Fruit fly (Drosophila melanogaster) whole organism, embryonic: ENCODE results near the gene RhoGEF4.

Experiments
- CG11398 ChIP-seq: fragments of 200-800 bp; sonication (Bioruptor generic); optimal IDR thresholded peaks from 2 replicates; lab custom pipeline; 2016; ENCODE audit warnings: missing biosample characterization, missing genetic modification characterization
- CG17361 ChIP-seq: fragments of 200-800 bp; sonication (Bioruptor generic); IDR thresholded peaks from 3 replicates; pipeline ENCODE4 v1.3.6; 2022; ENCODE audit warnings: missing biosample characterization, missing genetic modification characterization
- CG17802 ChIP-seq: fragments of 200-800 bp; sonication (Bioruptor generic); optimal IDR thresholded peaks from 2 replicates; lab custom pipeline; 2018; ENCODE audit warnings: missing biosample characterization, mild to moderate bottlenecking, missing genetic modification characterization, moderate library complexity
- CG6272 ChIP-seq: fragments of 200-800 bp; sonication (Bioruptor generic); IDR thresholded peaks from 2 replicates; pipeline ENCODE4 v1.3.6; 2022; ENCODE audit warnings: missing biosample characterization, missing genetic modification characterization
- CG8478 ChIP-seq: fragments of >200 bp; optimal IDR thresholded peaks from 2 replicates; lab custom pipeline; 2018
- CG9876 ChIP-seq: fragments of 200-800 bp; sonication (Bioruptor generic); optimal IDR thresholded peaks from 2 replicates; lab custom pipeline; 2016; ENCODE audit warnings: missing biosample characterization, missing genetic modification characterization
- E2f2 ChIP-seq: fragments of 200-800 bp; sonication (Bioruptor generic); IDR thresholded peaks from 2 replicates; pipeline ENCODE4 v1.3.6; 2022; ENCODE audit warnings: missing biosample characterization, missing genetic modification characterization
- Hr39 ChIP-seq: fragments of >200 bp; optimal IDR thresholded peaks from 2 replicates; lab custom pipeline; 2017
- Oli ChIP-seq: fragments of 200-800 bp; sonication (Bioruptor generic); optimal IDR thresholded peaks from 2 replicates; lab custom pipeline; 2018; ENCODE audit warnings: missing biosample characterization, mild to moderate bottlenecking, missing genetic modification characterization, moderate library complexity
- dimm ChIP-seq: fragments of 200-800 bp; sonication (Bioruptor generic); IDR thresholded peaks from 2 replicates; pipeline ENCODE4 v1.3.6; 2022; ENCODE audit warnings: missing biosample characterization, missing genetic modification characterization
- insv ChIP-seq, 2 experiments: fragments of 200-800 bp; sonication (Bioruptor generic); optimal IDR thresholded peaks; 3 replicates each; lab custom pipeline; 2016 to 2018; ENCODE audit warnings: missing biosample characterization in 2 of 2, missing genetic modification characterization in 2 of 2
- prd ChIP-seq, 3 experiments: fragments of >200 bp in 2 of 3; fragments of 200-800 bp in 1 of 3; sonication (Bioruptor generic) in 1 of 3; optimal IDR thresholded peaks in 2 of 3; IDR thresholded peaks in 1 of 3; 2 replicates in 2 of 3; 3 replicates in 1 of 3; pipeline versions ENCODE4 v1.3.6 to Lab custom; 2017 to 2022; ENCODE audit warnings: missing biosample characterization in 1 of 3, missing genetic modification characterization in 1 of 3

DNA sequence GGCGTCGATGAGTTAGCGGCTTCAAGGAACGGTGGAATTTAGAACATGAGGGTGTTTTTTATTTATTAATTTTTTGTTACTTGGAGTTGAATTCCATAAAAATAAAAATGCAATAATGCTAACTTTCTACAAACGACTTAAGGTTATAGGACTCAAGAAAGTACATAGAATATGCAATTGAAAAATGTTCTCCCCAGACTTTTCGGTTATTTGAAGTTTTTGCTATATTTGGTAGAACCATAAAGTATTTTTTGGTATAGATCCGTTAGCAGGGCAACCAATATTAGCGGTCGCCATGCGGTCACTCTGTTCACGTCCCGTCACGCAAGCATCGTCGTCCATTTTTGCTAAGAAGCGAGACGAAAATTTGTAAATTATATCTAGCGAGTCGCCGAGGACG lies 46.3 kb upstream of the RhoGEF4 start, which contains the start of gene akirin:
- no peak for TF ChIP-seq CG9876
- TF ChIP-seq CG17802 (tag; lab: Kevin White, UChicago), result no peak
- TF ChIP-seq dimm (GFP tag; lab: Robert Waterston, UW), result no peak
- no peak for TF ChIP-seq E2f2 (GFP tag; lab: Robert Waterston, UW)
- no peak for TF ChIP-seq CG17361
- TF ChIP-seq Oli, result no peak
- TF ChIP-seq CG11398, result no peak
- no peak for TF ChIP-seq Hr39
- no peak for TF ChIP-seq prd (optimal IDR thresholded peaks at IDR 0.05; lab: Kevin White, UChicago)
- no peak for TF ChIP-seq prd (GFP tag; IDR thresholded peaks at IDR 0.05; lab: Robert Waterston, UW)
- no peak for TF ChIP-seq CG6272 (GFP tag; lab: Robert Waterston, UW)
- TF ChIP-seq CG8478 (lab: Kevin White, UChicago), result no peak
- TF ChIP-seq insv (GFP tag; optimal IDR thresholded peaks at IDR 0.05; lab: Kevin White, UChicago), result no peak
